In genomic region chrIV:9444417-9445026, ce11 we compare ENCODE assay signal across 5 worm cellular contexts.
TF ChIP-seq lines count a peak whose summit lies in the region.

No protein-coding gene starts in this region.

TF ChIP-seq in whole organism, L1 larva, 84 proteins besides CTCF, POLR2A, EP300 and RAD21 (continues in another document):
- peak; percentile 88 for TF ChIP-seq hpl-2 (GFP tag; optimal IDR thresholded peaks at IDR 0.05; lab: Kevin White, UChicago)
- TF ChIP-seq nhr-85 (tag; lab: Kevin White, UChicago): peak; percentile 97
- TF ChIP-seq nhr-76 (tag; optimal IDR thresholded peaks at IDR 0.05; lab: Kevin White, UChicago): peak; percentile 25
- peak; percentile 50 for TF ChIP-seq nhr-11 (tag; optimal IDR thresholded peaks at IDR 0.05; lab: Kevin White, UChicago)
- peak; percentile 86 for TF ChIP-seq lin-39 (tag; optimal IDR thresholded peaks at IDR 0.05; lab: Kevin White, UChicago)
- TF ChIP-seq unc-30 (tag; optimal IDR thresholded peaks at IDR 0.05; lab: Kevin White, UChicago): no peak
- peak; percentile 51 for TF ChIP-seq F16B12.6 (tag; optimal IDR thresholded peaks at IDR 0.05; lab: Kevin White, UChicago)
- peak; percentile 61 for TF ChIP-seq C04F5.9 (tag; optimal IDR thresholded peaks at IDR 0.05; lab: Kevin White, UChicago)
- peak; percentile 57 for TF ChIP-seq hlh-17 (GFP tag; optimal IDR thresholded peaks at IDR 0.05; lab: Kevin White, UChicago; ENCODE audit: borderline replicate concordance)
- peak; percentile 52 to 79 for TF ChIP-seq egl-27 (tag; optimal IDR thresholded peaks at IDR 0.05; lab: Kevin White, UChicago)
- TF ChIP-seq xbp-1 (tag; optimal IDR thresholded peaks at IDR 0.05; lab: Kevin White, UChicago): peak; percentile 96
- peak; percentile 87 for TF ChIP-seq fkh-10 (GFP tag; optimal IDR thresholded peaks at IDR 0.05; lab: Kevin White, UChicago)
- peak; percentile 56 to 78 (median 70) for TF ChIP-seq dpl-1 (GFP tag; optimal IDR thresholded peaks at IDR 0.05; lab: Kevin White, UChicago)
- TF ChIP-seq Y116A8C.19 (tag; optimal IDR thresholded peaks at IDR 0.05; lab: Kevin White, UChicago; ENCODE audit: borderline replicate concordance): no peak
- TF ChIP-seq vab-15 (tag; optimal IDR thresholded peaks at IDR 0.05; lab: Kevin White, UChicago): peak; percentile 48
- TF ChIP-seq snpc-4 (tag; optimal IDR thresholded peaks at IDR 0.05; lab: Kevin White, UChicago): peak; percentile 99
- TF ChIP-seq unc-62 (GFP tag; optimal IDR thresholded peaks at IDR 0.05; lab: Kevin White, UChicago): peak; percentile 40
- peak; percentile 62 for TF ChIP-seq blmp-1 (tag; optimal IDR thresholded peaks at IDR 0.05; lab: Kevin White, UChicago)

TF ChIP-seq in whole organism, L3 larva, 47 proteins besides CTCF, POLR2A, EP300 and RAD21 (continues in another document):
- TF ChIP-seq jun-1 (tag; optimal IDR thresholded peaks at IDR 0.05; lab: Kevin White, UChicago) (peak; percentile 91), ceh-16 (tag; optimal IDR thresholded peaks at IDR 0.05; lab: Kevin White, UChicago) (peak; percentile 52), nhr-28 (tag; optimal IDR thresholded peaks at IDR 0.05; lab: Kevin White, UChicago) (peak; percentile 2), unc-39 (tag; optimal IDR thresholded peaks at IDR 0.05; lab: Kevin White, UChicago) (no peak), fos-1 (tag; optimal IDR thresholded peaks at IDR 0.05; lab: Kevin White, UChicago) (peak; percentile 83), nhr-76 (tag; optimal IDR thresholded peaks at IDR 0.05; lab: Kevin White, UChicago) (peak; percentile 86), nhr-67 (tag; optimal IDR thresholded peaks at IDR 0.05; lab: Kevin White, UChicago) (no peak), ama-1 (optimal IDR thresholded peaks at IDR 0.05; lab: Kevin White, UChicago) (peak; percentile 98), nhr-43 (tag; optimal IDR thresholded peaks at IDR 0.05; lab: Kevin White, UChicago; ENCODE audit: poor library complexity, severe bottlenecking) (peak; percentile 89), lin-39 (tag; optimal IDR thresholded peaks at IDR 0.05; lab: Kevin White, UChicago) (peak; percentile 93), ZK546.5 (tag; optimal IDR thresholded peaks at IDR 0.05; lab: Kevin White, UChicago) (no peak), pha-4 (tag; optimal IDR thresholded peaks at IDR 0.05; lab: Kevin White, UChicago) (peak; percentile 98), elt-1 (tag; optimal IDR thresholded peaks at IDR 0.05; lab: Kevin White, UChicago) (peak; percentile 52), nhr-237 (tag; optimal IDR thresholded peaks at IDR 0.05; lab: Kevin White, UChicago) (no peak), skn-1 (tag; optimal IDR thresholded peaks at IDR 0.05; lab: Kevin White, UChicago) (peak; percentile 54), mdl-1 (tag; optimal IDR thresholded peaks at IDR 0.05; lab: Kevin White, UChicago) (peak; percentile 63), lin-15B (tag; optimal IDR thresholded peaks at IDR 0.05; lab: Kevin White, UChicago) (peak; percentile 88), nfya-1 (tag; optimal IDR thresholded peaks at IDR 0.05; lab: Kevin White, UChicago; ENCODE audit: insufficient read depth) (peak; percentile 94), ceh-9 (tag; optimal IDR thresholded peaks at IDR 0.05; lab: Kevin White, UChicago) (no peak)

TF ChIP-seq in whole organism, early embryonic, 17 proteins besides CTCF, POLR2A, EP300 and RAD21:
- no peak for TF ChIP-seq ceh-13 (GFP tag; optimal IDR thresholded peaks at IDR 0.05; lab: Kevin White, UChicago)
- peak; percentile 85 for TF ChIP-seq F13C5.2 (tag; optimal IDR thresholded peaks at IDR 0.05; lab: Kevin White, UChicago)
- no peak for TF ChIP-seq tbx-37 (GFP tag; conservative IDR thresholded peaks at IDR 0.05; lab: Robert Waterston, UW)
- TF ChIP-seq B0310.2 (tag; optimal IDR thresholded peaks at IDR 0.05; lab: Kevin White, UChicago): peak; percentile 3
- TF ChIP-seq hmg-4 (GFP tag; optimal IDR thresholded peaks at IDR 0.05; lab: Kevin White, UChicago): peak; percentile 57
- no peak for TF ChIP-seq scrt-1 (GFP tag; IDR thresholded peaks at IDR 0.05; lab: Robert Waterston, UW)
- peak; percentile 93 for TF ChIP-seq ama-1 (optimal IDR thresholded peaks at IDR 0.05; lab: Kevin White, UChicago)
- TF ChIP-seq pes-1 (GFP tag; IDR thresholded peaks at IDR 0.05; lab: Robert Waterston, UW): no peak
- no peak for TF ChIP-seq tra-4 (tag; optimal IDR thresholded peaks at IDR 0.05; lab: Kevin White, UChicago)
- no peak for TF ChIP-seq hmbx-1 (tag; optimal IDR thresholded peaks at IDR 0.05; lab: Kevin White, UChicago)
- no peak for TF ChIP-seq ceh-36 (tag; optimal IDR thresholded peaks at IDR 0.05; lab: Kevin White, UChicago)
- TF ChIP-seq tbx-11 (GFP tag; IDR thresholded peaks at IDR 0.05; lab: Robert Waterston, UW): no peak
- no peak for TF ChIP-seq hnd-1 (tag; optimal IDR thresholded peaks at IDR 0.05; lab: Kevin White, UChicago)
- 0 out of 2 replicates have a peak, but pooled peaks have one; percentile 19 for TF ChIP-seq sea-1 (GFP tag; conservative IDR thresholded peaks at IDR 0.05; lab: Robert Waterston, UW)
- TF ChIP-seq ets-7 (tag; optimal IDR thresholded peaks at IDR 0.05; lab: Kevin White, UChicago): no peak
- TF ChIP-seq flt-1 (GFP tag; IDR thresholded peaks at IDR 0.05; lab: Robert Waterston, UW): peak; percentile 69
- no peak for TF ChIP-seq aly-1 (tag; optimal IDR thresholded peaks at IDR 0.05; lab: Kevin White, UChicago)

TF ChIP-seq in whole organism, midembryonic, 9 proteins besides CTCF, POLR2A, EP300 and RAD21:
- 0 out of 2 replicates have a peak, but pooled peaks have one; percentile 10 for TF ChIP-seq ztf-23 (GFP tag; IDR thresholded peaks at IDR 0.05; lab: Robert Waterston, UW)
- no peak for TF ChIP-seq ztf-29 (GFP tag; IDR thresholded peaks at IDR 0.05; lab: Robert Waterston, UW)
- TF ChIP-seq T22C8.4 (GFP tag; IDR thresholded peaks at IDR 0.05; lab: Robert Waterston, UW): no peak
- no peak for TF ChIP-seq ref-1 (GFP tag; conservative IDR thresholded peaks at IDR 0.05; lab: Robert Waterston, UW)
- peak; percentile 76 for TF ChIP-seq cog-1 (tag; optimal IDR thresholded peaks at IDR 0.05; lab: Kevin White, UChicago)
- TF ChIP-seq klf-2 (GFP tag; conservative IDR thresholded peaks at IDR 0.05; lab: Robert Waterston, UW): no peak
- TF ChIP-seq med-1 (GFP tag; optimal IDR thresholded peaks at IDR 0.05; lab: Kevin White, UChicago; ENCODE audit: insufficient read depth): no peak
- no peak; the same call in 1 of the 2 replicates for TF ChIP-seq tab-1 (GFP tag; IDR thresholded peaks at IDR 0.05; lab: Robert Waterston, UW)
- peak; percentile 78; the same call in 1 of the 2 replicates for TF ChIP-seq flt-1 (GFP tag; IDR thresholded peaks at IDR 0.05; lab: Robert Waterston, UW)
TF ChIP-seq in whole organism, midembryonic: peak in this region for 3.

TF ChIP-seq in whole organism, young adult, 124 proteins besides CTCF, POLR2A, EP300 and RAD21 (continues in another document):
- TF ChIP-seq ztf-22 (GFP tag; optimal IDR thresholded peaks at IDR 0.05; lab: Kevin White, UChicago) (no peak), attf-6 (GFP tag; IDR thresholded peaks at IDR 0.05; lab: Robert Waterston, UW) (peak; percentile 91), F39B2.1 (GFP tag; IDR thresholded peaks at IDR 0.05; lab: Robert Waterston, UW) (no peak), repo-1 (tag; optimal IDR thresholded peaks at IDR 0.05; lab: Kevin White, UChicago) (peak; percentile 88), ztf-18 (tag; optimal IDR thresholded peaks at IDR 0.05; lab: Kevin White, UChicago) (peak; percentile 69), T07F8.4 (tag; optimal IDR thresholded peaks at IDR 0.05; lab: Kevin White, UChicago) (peak; percentile 29), nhr-179 (tag; optimal IDR thresholded peaks at IDR 0.05; lab: Kevin White, UChicago) (no peak), sptf-2 (GFP tag; optimal IDR thresholded peaks at IDR 0.05; lab: Kevin White, UChicago) (peak; percentile 61), rcor-1 (GFP tag; IDR thresholded peaks at IDR 0.05; lab: Robert Waterston, UW) (peak; percentile 85), rpc-1 (optimal IDR thresholded peaks at IDR 0.05; lab: Kevin White, UChicago) (no peak), rpc-1 (tag; optimal IDR thresholded peaks at IDR 0.05; lab: Kevin White, UChicago) (peak; percentile 22), mcd-1 (GFP tag; IDR thresholded peaks at IDR 0.05; lab: Robert Waterston, UW) (peak; percentile 90), nhr-90 (tag; optimal IDR thresholded peaks at IDR 0.05; lab: Kevin White, UChicago) (peak; percentile 42), F57C9.4 (tag; optimal IDR thresholded peaks at IDR 0.05; lab: Kevin White, UChicago) (no peak), him-1 (tag; optimal IDR thresholded peaks at IDR 0.05; lab: Kevin White, UChicago) (peak; percentile 81), atf-7 (tag; optimal IDR thresholded peaks at IDR 0.05; lab: Kevin White, UChicago) (peak; percentile 86), sea-2 (GFP tag; IDR thresholded peaks at IDR 0.05; lab: Robert Waterston, UW) (no peak), pha-4 (tag; optimal IDR thresholded peaks at IDR 0.05; lab: Kevin White, UChicago) (no peak), K11D2.4 (GFP tag; IDR thresholded peaks at IDR 0.05; lab: Robert Waterston, UW) (peak; percentile 75), C17E4.6 (GFP tag; IDR thresholded peaks at IDR 0.05; lab: Robert Waterston, UW) (peak; percentile 65), egl-18 (GFP tag; IDR thresholded peaks at IDR 0.05; lab: Robert Waterston, UW) (0 out of 2 replicates have a peak, but pooled peaks have one; percentile 16), madf-10 (tag; optimal IDR thresholded peaks at IDR 0.05; lab: Kevin White, UChicago) (peak; percentile 84), aptf-2 (GFP tag; conservative IDR thresholded peaks at IDR 0.05; lab: Robert Waterston, UW) (peak; percentile 33; the same call in 1 of the 2 replicates), ceh-40 (GFP tag; IDR thresholded peaks at IDR 0.05; lab: Robert Waterston, UW) (0 out of 2 replicates have a peak, but pooled peaks have one; percentile 6), snpc-3.4 (tag; optimal IDR thresholded peaks at IDR 0.05; lab: Kevin White, UChicago) (peak; percentile 95), snpc-1.3 (tag; optimal IDR thresholded peaks at IDR 0.05; lab: Kevin White, UChicago; ENCODE audit: insufficient read depth) (peak; percentile 91), tbx-9 (tag; optimal IDR thresholded peaks at IDR 0.05; lab: Kevin White, UChicago; ENCODE audit: borderline replicate concordance) (no peak), F37B4.10 (GFP tag; IDR thresholded peaks at IDR 0.05; lab: Robert Waterston, UW) (no peak), lsl-1 (GFP tag; optimal IDR thresholded peaks at IDR 0.05; lab: Kevin White, UChicago) (peak; percentile 74), mxl-1 (tag; optimal IDR thresholded peaks at IDR 0.05; lab: Kevin White, UChicago) (no peak), nhr-120 (GFP tag; IDR thresholded peaks at IDR 0.05; lab: Robert Waterston, UW) (no peak), egrh-3 (GFP tag; IDR thresholded peaks at IDR 0.05; lab: Robert Waterston, UW) (peak; percentile 78), let-526 (GFP tag; IDR thresholded peaks at IDR 0.05; lab: Robert Waterston, UW) (peak; percentile 77), C06A6.2 (GFP tag; conservative IDR thresholded peaks at IDR 0.05; lab: Robert Waterston, UW) (peak; percentile 60; the same call in 1 of the 2 replicates), athp-1 (tag; optimal IDR thresholded peaks at IDR 0.05; lab: Kevin White, UChicago) (peak; percentile 45)

Comparison
In these comparisons a context has a peak if more than half of its experiments do, and no peak if none do; other contexts are left out.
1. Of the 8 proteins assayed by ChIP-seq in both whole organism, young adult and whole organism, L1 larva: peak only in whole organism, young adult: none; only in whole organism, L1 larva: none; in both: dpl-1, efl-1, nhr-90, snpc-4, unc-130 and unc-62; in neither: 0; mixed calls (peak in some experiments, not most) for 2.